Worm (Caenorhabditis elegans): ENCODE measurements around the gene egg-3.

Gene egg-3

ce11 chrII:10885868-10886514, 1.8 kb upstream of the egg-3 start, which contains the start of gene F44F4.3:
F44F4.3 (minus strand) TSS chrII:10885918.
- TF ChIP-seq nhr-23 (tag; optimal IDR thresholded peaks at IDR 0.05) (peak; percentile 68), fkh-10 (GFP tag; optimal IDR thresholded peaks at IDR 0.05) (no peak)

ce11 chrII:10885250-10885649, 1.0 kb upstream of the egg-3 start:
- TF ChIP-seq sea-2 (GFP tag; optimal IDR thresholded peaks at IDR 0.05) (no peak), fkh-10 (GFP tag; optimal IDR thresholded peaks at IDR 0.05) (no peak), ceh-9 (tag; optimal IDR thresholded peaks at IDR 0.05) (no peak), egl-5 (tag; optimal IDR thresholded peaks at IDR 0.05) (no peak), lin-15B (tag; optimal IDR thresholded peaks at IDR 0.05) (no peak), unc-62 (GFP tag; optimal IDR thresholded peaks at IDR 0.05) (no peak), ama-1 (optimal IDR thresholded peaks at IDR 0.05) (no peak), nhr-23 (tag; optimal IDR thresholded peaks at IDR 0.05) (no peak), pha-4 (tag; optimal IDR thresholded peaks at IDR 0.05) (no peak), nhr-43 (tag; optimal IDR thresholded peaks at IDR 0.05; ENCODE audit: poor library complexity, severe bottlenecking) (no peak), pqm-1 (tag; optimal IDR thresholded peaks at IDR 0.05) (no peak), elt-3 (tag; optimal IDR thresholded peaks at IDR 0.05) (no peak), nhr-67 (tag; optimal IDR thresholded peaks at IDR 0.05) (no peak), mdl-1 (tag; optimal IDR thresholded peaks at IDR 0.05) (no peak), aly-2 (tag; optimal IDR thresholded peaks at IDR 0.05) (no peak), zag-1 (tag; optimal IDR thresholded peaks at IDR 0.05) (no peak)

ce11 chrII:10880625-10881024, 3.6 kb downstream of the egg-3 start, which contains the start of gene lurp-1:
lurp-1 (plus strand) TSS chrII:10880925.
- TF ChIP-seq elt-2 (tag; optimal IDR thresholded peaks at IDR 0.05) (no peak), nhr-28 (tag; optimal IDR thresholded peaks at IDR 0.05) (no peak), nhr-43 (tag; optimal IDR thresholded peaks at IDR 0.05; ENCODE audit: poor library complexity, severe bottlenecking) (no peak)

DNA sequence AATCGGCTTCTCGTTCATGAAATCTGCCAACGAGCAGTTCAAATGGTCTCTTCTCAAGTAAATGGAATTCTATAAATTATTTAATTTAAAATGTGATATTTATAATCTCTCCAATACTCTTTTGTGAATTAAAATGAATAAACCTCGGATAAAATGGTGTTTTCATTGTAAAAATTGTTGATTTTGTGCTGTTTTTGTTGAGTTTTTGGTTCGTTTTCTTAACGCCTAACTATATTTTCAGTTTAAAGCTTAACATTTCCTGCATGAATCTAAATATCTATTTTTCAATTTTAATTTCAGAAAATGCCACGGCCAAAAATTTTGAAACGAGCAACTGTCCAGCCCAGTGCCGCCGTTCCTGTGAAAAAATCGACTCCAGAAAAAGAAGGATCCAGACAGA, 10.6 kb downstream of the egg-3 start, which contains the start of gene orc-2:
orc-2 (plus strand) TSS at position 301 of the 400 bp plus-strand sequence.
- TF ChIP-seq ceh-82 (tag; optimal IDR thresholded peaks at IDR 0.05): no peak
- no peak for TF ChIP-seq ama-1 (optimal IDR thresholded peaks at IDR 0.05)
- no peak for TF ChIP-seq mml-1 (tag; optimal IDR thresholded peaks at IDR 0.05)
- TF ChIP-seq ceh-28 (tag; optimal IDR thresholded peaks at IDR 0.05): no peak
- TF ChIP-seq sea-2 (GFP tag; optimal IDR thresholded peaks at IDR 0.05): no peak
- no peak for TF ChIP-seq zag-1 (tag; optimal IDR thresholded peaks at IDR 0.05)
- TF ChIP-seq ztf-4 (tag; optimal IDR thresholded peaks at IDR 0.05): no peak
- no peak for TF ChIP-seq lsy-12 (tag; optimal IDR thresholded peaks at IDR 0.05)
- no peak for TF ChIP-seq nhr-11 (tag; optimal IDR thresholded peaks at IDR 0.05)
- TF ChIP-seq skn-1 (tag; optimal IDR thresholded peaks at IDR 0.05): no peak
- no peak for TF ChIP-seq nhr-67 (tag; optimal IDR thresholded peaks at IDR 0.05)
- TF ChIP-seq ZK546.5 (tag; optimal IDR thresholded peaks at IDR 0.05): no peak
- no peak for TF ChIP-seq pha-4 (tag; optimal IDR thresholded peaks at IDR 0.05)

DNA sequence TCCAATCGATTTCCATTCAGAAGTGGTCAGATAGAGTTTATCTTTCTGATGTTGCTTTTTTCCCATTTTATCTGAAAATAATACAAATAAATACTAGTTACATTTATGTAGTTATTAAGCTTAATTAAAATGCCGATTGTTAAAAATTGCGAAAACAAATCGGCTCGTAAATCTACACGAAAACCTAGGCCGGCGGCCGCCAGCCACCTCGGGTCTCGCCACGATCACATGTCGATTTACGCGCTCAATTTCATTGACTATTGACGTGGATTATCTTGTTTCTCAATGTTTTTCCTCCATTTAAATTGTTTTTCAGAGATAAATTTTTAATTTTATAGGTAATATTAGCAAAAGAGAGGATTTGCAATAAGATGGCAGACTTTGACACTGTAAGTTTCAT, 11.7 kb downstream of the egg-3 start, which contains the start of the genes cyn-4 and copz-1:
cyn-4 (minus strand) TSS at position 71 of the 400 bp plus-strand sequence.
copz-1 (plus strand) TSS at position 339 of the 400 bp plus-strand sequence.
- no peak for TF ChIP-seq daf-12 (tag; optimal IDR thresholded peaks at IDR 0.05)
- TF ChIP-seq fkh-10 (GFP tag; optimal IDR thresholded peaks at IDR 0.05): peak; percentile 31
- TF ChIP-seq nhr-23 (tag; optimal IDR thresholded peaks at IDR 0.05): peak; percentile 83
- peak; percentile 60 for TF ChIP-seq hmg-11 (tag; optimal IDR thresholded peaks at IDR 0.05)
- TF ChIP-seq ama-1 (optimal IDR thresholded peaks at IDR 0.05): no peak
- peak; percentile 80 for TF ChIP-seq lin-39 (tag; optimal IDR thresholded peaks at IDR 0.05)
- no peak for TF ChIP-seq ceh-16 (tag; optimal IDR thresholded peaks at IDR 0.05)
- TF ChIP-seq elt-2 (tag; optimal IDR thresholded peaks at IDR 0.05): peak; percentile 29
- peak; percentile 75 for TF ChIP-seq nhr-43 (tag; optimal IDR thresholded peaks at IDR 0.05; ENCODE audit: poor library complexity, severe bottlenecking)
- peak; percentile 98 for TF ChIP-seq R02D3.7 (tag; optimal IDR thresholded peaks at IDR 0.05)
- no peak for TF ChIP-seq ztf-4 (tag; optimal IDR thresholded peaks at IDR 0.05)
- no peak for TF ChIP-seq nhr-12 (tag; optimal IDR thresholded peaks at IDR 0.05)
- TF ChIP-seq egl-27 (tag; optimal IDR thresholded peaks at IDR 0.05): no peak
- TF ChIP-seq ztf-11 (tag; optimal IDR thresholded peaks at IDR 0.05): no peak
- TF ChIP-seq elt-3 (tag; optimal IDR thresholded peaks at IDR 0.05): no peak
- peak; percentile 39 for TF ChIP-seq ceh-28 (tag; optimal IDR thresholded peaks at IDR 0.05)
- no peak for TF ChIP-seq nhr-28 (tag; optimal IDR thresholded peaks at IDR 0.05)
- TF ChIP-seq lsy-12 (tag; optimal IDR thresholded peaks at IDR 0.05): peak; percentile 16
- TF ChIP-seq nhr-237 (tag; optimal IDR thresholded peaks at IDR 0.05): no peak
- no peak for TF ChIP-seq fos-1 (tag; optimal IDR thresholded peaks at IDR 0.05)
- no peak for TF ChIP-seq unc-39 (tag; optimal IDR thresholded peaks at IDR 0.05)
- TF ChIP-seq ceh-9 (tag; optimal IDR thresholded peaks at IDR 0.05): no peak
- TF ChIP-seq nhr-67 (tag; optimal IDR thresholded peaks at IDR 0.05): no peak
- no peak for TF ChIP-seq nhr-11 (tag; optimal IDR thresholded peaks at IDR 0.05)
- peak; percentile 89 for TF ChIP-seq pha-4 (tag; optimal IDR thresholded peaks at IDR 0.05)
- TF ChIP-seq eor-1 (tag; optimal IDR thresholded peaks at IDR 0.05): no peak
- TF ChIP-seq unc-62 (GFP tag; optimal IDR thresholded peaks at IDR 0.05): no peak
- TF ChIP-seq skn-1 (tag; optimal IDR thresholded peaks at IDR 0.05): no peak
- no peak for TF ChIP-seq nhr-77 (tag; optimal IDR thresholded peaks at IDR 0.05)
- no peak for TF ChIP-seq pqm-1 (tag; optimal IDR thresholded peaks at IDR 0.05)
- TF ChIP-seq aly-2 (tag; optimal IDR thresholded peaks at IDR 0.05): no peak
- no peak for TF ChIP-seq tbx-2 (tag; optimal IDR thresholded peaks at IDR 0.05)
- TF ChIP-seq nfya-1 (tag; optimal IDR thresholded peaks at IDR 0.05; ENCODE audit: insufficient read depth): peak; percentile 90
